Worm (Caenorhabditis elegans) whole organism, young adult: ENCODE results near the gene srbc-17.

Source experiments
- B0035.1 ChIP-seq: sonication (generic microtip); optimal IDR thresholded peaks from 2 replicates; lab custom pipeline; 2016; ENCODE audit warnings: missing genetic modification characterization, mild to moderate bottlenecking, missing compliant biosample characterization, missing genotype, missing genetic modification reagents
- B0336.3 ChIP-seq: fragments of 200-800 bp; sonication (Bioruptor generic); IDR thresholded peaks from 2 replicates; pipeline ENCODE4 v1.3.6; 2022; ENCODE audit warnings: missing genetic modification characterization, missing compliant biosample characterization
- C06A6.2 ChIP-seq: fragments of 200-800 bp; sonication (Bioruptor generic); conservative IDR thresholded peaks from 2 replicates; pipeline ENCODE4 v1.3.6; 2022; ENCODE audit warnings: missing genetic modification characterization, missing compliant biosample characterization
- F23B12.7 ChIP-seq: sonication (generic microtip); optimal IDR thresholded peaks from 2 replicates; lab custom pipeline; 2017; ENCODE audit warnings: missing genetic modification characterization, mild to moderate bottlenecking, missing compliant biosample characterization, antibody characterized with exemption, moderate library complexity; ENCODE audit not compliant: insufficient read depth
- F37B4.10 ChIP-seq: fragments of 200-800 bp; sonication (Bioruptor generic); IDR thresholded peaks from 2 replicates; pipeline ENCODE4 v1.3.6; 2022; ENCODE audit warnings: missing genetic modification characterization, missing compliant biosample characterization
- F39B2.1 ChIP-seq: fragments of 200-800 bp; sonication (Bioruptor generic); IDR thresholded peaks from 2 replicates; pipeline ENCODE4 v1.3.6; 2022; ENCODE audit warnings: missing genetic modification reagents, missing genetic modification characterization, missing compliant biosample characterization
- F57C9.4 ChIP-seq: sonication (generic microtip); optimal IDR thresholded peaks from 2 replicates; lab custom pipeline; 2017; ENCODE audit warnings: mild to moderate bottlenecking, missing genetic modification characterization, missing compliant biosample characterization
- Y67H2A.10 ChIP-seq: fragments of 200-800 bp; sonication (Bioruptor generic); conservative IDR thresholded peaks from 2 replicates; pipeline ENCODE4 v1.3.6; 2022; ENCODE audit warnings: missing genetic modification reagents, missing genetic modification characterization, missing compliant biosample characterization
- akir-1 ChIP-seq: fragments of 200-800 bp; sonication (Bioruptor generic); optimal IDR thresholded peaks from 2 replicates; lab custom pipeline; 2018; ENCODE audit warnings: mild to moderate bottlenecking, missing genetic modification characterization, moderate library complexity, missing compliant biosample characterization
- ama-1 ChIP-seq, 3 experiments: fragments of 150-350 bp in 1 of 3; sonication (generic microtip) in 2 of 3; optimal IDR thresholded peaks; 2 replicates each; lab custom pipeline; 2014 to 2018; ENCODE audit warnings: missing biosample characterization in 2 of 3, missing genetic modification characterization in 2 of 3, missing genetic modification reagents in 2 of 3
- aptf-3 ChIP-seq: fragments of 200-800 bp; sonication (Bioruptor generic); IDR thresholded peaks from 2 replicates; pipeline ENCODE4 v1.3.6; 2022; ENCODE audit warnings: missing genetic modification characterization, missing compliant biosample characterization
- attf-5 ChIP-seq: fragments of 200-800 bp; sonication (Bioruptor generic); optimal IDR thresholded peaks from 2 replicates; lab custom pipeline; 2018; ENCODE audit warnings: mild to moderate bottlenecking, missing genetic modification characterization, missing compliant biosample characterization
- attf-6 ChIP-seq: fragments of 200-800 bp; sonication (Bioruptor generic); IDR thresholded peaks from 2 replicates; pipeline ENCODE4 v1.3.6; 2022; ENCODE audit warnings: missing genetic modification reagents, missing genetic modification characterization, missing compliant biosample characterization
- cebp-1 ChIP-seq, 2 experiments: fragments of 200-800 bp in 1 of 2; sonication (Bioruptor generic) in 1 of 2; sonication (generic microtip) in 1 of 2; IDR thresholded peaks in 1 of 2; optimal IDR thresholded peaks in 1 of 2; 2 replicates each; pipeline versions ENCODE4 v1.3.6 to Lab custom; 2017 to 2022; ENCODE audit warnings: missing compliant biosample characterization in 2 of 2, missing genetic modification characterization in 2 of 2, mild to moderate bottlenecking in 1 of 2, missing genetic modification reagents in 1 of 2, moderate library complexity in 1 of 2
- ceh-100 ChIP-seq: fragments of 200-800 bp; sonication (Bioruptor generic); IDR thresholded peaks from 2 replicates; pipeline ENCODE4 v1.3.6; 2022; ENCODE audit warnings: missing genetic modification reagents, missing genetic modification characterization, missing compliant biosample characterization
- ceh-27 ChIP-seq: fragments of 200-800 bp; sonication (Bioruptor generic); optimal IDR thresholded peaks from 2 replicates; lab custom pipeline; 2018; ENCODE audit warnings: mild to moderate bottlenecking, missing genetic modification characterization, moderate library complexity, missing compliant biosample characterization
- ceh-91 ChIP-seq: fragments of 200-800 bp; sonication (Bioruptor generic); IDR thresholded peaks from 2 replicates; pipeline ENCODE4 v1.3.6; 2022; ENCODE audit warnings: missing genetic modification reagents, missing genetic modification characterization, missing compliant biosample characterization
- dox-1 ChIP-seq: fragments of 200-800 bp; sonication (Bioruptor generic); IDR thresholded peaks from 2 replicates; pipeline ENCODE4 v1.3.6; 2022; ENCODE audit warnings: missing genetic modification reagents, missing genetic modification characterization, missing compliant biosample characterization
- egl-44 ChIP-seq: fragments of 200-800 bp; sonication (Bioruptor generic); IDR thresholded peaks from 2 replicates; pipeline ENCODE4 v1.3.6; 2022; ENCODE audit warnings: missing genetic modification reagents, missing genetic modification characterization, missing compliant biosample characterization
- ets-4 ChIP-seq: fragments of 200-800 bp; sonication (Bioruptor generic); optimal IDR thresholded peaks from 2 replicates; lab custom pipeline; 2018; ENCODE audit warnings: mild to moderate bottlenecking, missing genetic modification characterization, missing compliant biosample characterization
- hmg-1.2 ChIP-seq: fragments of 200-800 bp; sonication (Bioruptor generic); IDR thresholded peaks from 2 replicates; pipeline ENCODE4 v1.3.6; 2022; ENCODE audit warnings: missing genetic modification reagents, missing genetic modification characterization, missing compliant biosample characterization
- hmg-20 ChIP-seq: fragments of 200-800 bp; sonication (Bioruptor generic); IDR thresholded peaks from 2 replicates; pipeline ENCODE4 v1.3.6; 2022; ENCODE audit warnings: missing genetic modification reagents, missing genetic modification characterization, missing compliant biosample characterization
- let-526 ChIP-seq: fragments of 200-800 bp; sonication (Bioruptor generic); IDR thresholded peaks from 2 replicates; pipeline ENCODE4 v1.3.6; 2022; ENCODE audit warnings: missing genetic modification reagents, missing genetic modification characterization, missing compliant biosample characterization
- lin-40 ChIP-seq: sonication (generic microtip); optimal IDR thresholded peaks from 2 replicates; lab custom pipeline; 2016; ENCODE audit warnings: missing genetic modification characterization, mild to moderate bottlenecking, missing compliant biosample characterization, missing genotype, missing genetic modification reagents
- lir-1 ChIP-seq: fragments of 200-800 bp; sonication (Bioruptor generic); conservative IDR thresholded peaks from 2 replicates; pipeline ENCODE4 v1.3.6; 2022; ENCODE audit warnings: missing genetic modification reagents, missing genetic modification characterization, missing compliant biosample characterization
- nhr-179 ChIP-seq: sonication (generic microtip); optimal IDR thresholded peaks from 2 replicates; lab custom pipeline; 2016; ENCODE audit warnings: mild to moderate bottlenecking, missing genetic modification characterization, missing compliant biosample characterization
- nhr-80 ChIP-seq: sonication (generic microtip); optimal IDR thresholded peaks from 2 replicates; lab custom pipeline; 2016; ENCODE audit warnings: missing genetic modification characterization, missing compliant biosample characterization
- nhr-90 ChIP-seq: sonication (generic microtip); optimal IDR thresholded peaks from 2 replicates; lab custom pipeline; 2016; ENCODE audit warnings: missing genotype, mild to moderate bottlenecking, missing genetic modification characterization, missing compliant biosample characterization
- pha-4 ChIP-seq: fragments of 150-350 bp; sonication (generic microtip); optimal IDR thresholded peaks from 2 replicates; lab custom pipeline; 2014; ENCODE audit warnings: missing biosample characterization, missing genetic modification reagents, missing genetic modification characterization
- rec-8 ChIP-seq, 2 experiments: sonication (generic microtip); optimal IDR thresholded peaks; 2 replicates each; lab custom pipeline; 2016; ENCODE audit warnings: mild to moderate bottlenecking in 2 of 2, missing genetic modification characterization in 2 of 2, missing genetic modification reagents in 2 of 2, missing genotype in 2 of 2, missing biosample characterization in 1 of 2, missing compliant biosample characterization in 1 of 2, moderate library complexity in 1 of 2
- sea-2 ChIP-seq: fragments of 200-800 bp; sonication (Bioruptor generic); IDR thresholded peaks from 2 replicates; pipeline ENCODE4 v1.3.6; 2022; ENCODE audit warnings: missing genetic modification characterization, missing compliant biosample characterization
- snpc-3.4 ChIP-seq: sonication (generic microtip); optimal IDR thresholded peaks from 2 replicates; lab custom pipeline; 2017; ENCODE audit warnings: missing genetic modification characterization, mild to moderate bottlenecking, missing compliant biosample characterization, antibody characterized with exemption, moderate library complexity, missing genotype, missing genetic modification reagents
- somi-1 ChIP-seq: fragments of 200-800 bp; sonication (Bioruptor generic); optimal IDR thresholded peaks from 2 replicates; lab custom pipeline; 2018; ENCODE audit warnings: mild to moderate bottlenecking, missing genetic modification characterization, missing compliant biosample characterization
- ztf-28 ChIP-seq: fragments of 200-800 bp; sonication (Bioruptor generic); IDR thresholded peaks from 2 replicates; pipeline ENCODE4 v1.3.6; 2022; ENCODE audit warnings: missing genetic modification reagents, missing genetic modification characterization, missing compliant biosample characterization

Gene srbc-17

ce11 chrV:2215352-2215751, 37.8 kb downstream of the srbc-17 start, which contains the start of gene nstp-8:
Gene nstp-8, plus strand, starts transcription at chrV:2215652.
- TF ChIP-seq C06A6.2 (GFP tag; lab: Robert Waterston, UW) (no peak), let-526 (no peak), ztf-28 (GFP tag; lab: Robert Waterston, UW) (no peak), lir-1 (GFP tag; lab: Robert Waterston, UW) (no peak), Y67H2A.10 (GFP tag; lab: Robert Waterston, UW) (no peak), pha-4 (tag; lab: Kevin White, UChicago) (no peak), ceh-91 (GFP tag; lab: Robert Waterston, UW) (no peak), cebp-1 (GFP tag; IDR thresholded peaks at IDR 0.05; lab: Robert Waterston, UW) (no peak), cebp-1 (tag; optimal IDR thresholded peaks at IDR 0.05; lab: Kevin White, UChicago) (no peak), F57C9.4 (tag; lab: Kevin White, UChicago) (no peak), akir-1 (GFP tag; lab: Kevin White, UChicago) (no peak), attf-6 (GFP tag; lab: Robert Waterston, UW) (no peak), B0035.1 (tag; lab: Kevin White, UChicago) (no peak), F23B12.7 (no peak)

- TF ChIP-seq nhr-90 (tag; lab: Kevin White, UChicago) (no peak), B0336.3 (no peak)
Observed at ce11 chrV:2216927-2217326, 39.4 kb downstream of the srbc-17 start.

- TF ChIP-seq cebp-1 (GFP tag; IDR thresholded peaks at IDR 0.05; lab: Robert Waterston, UW): peak; percentile 94
- TF ChIP-seq cebp-1 (tag; optimal IDR thresholded peaks at IDR 0.05; lab: Kevin White, UChicago): peak; percentile 98
- TF ChIP-seq F37B4.10 (GFP tag; lab: Robert Waterston, UW): no peak
- TF ChIP-seq ceh-27: peak; percentile 17
- peak; percentile 23; the same call in 1 of the 2 replicates for TF ChIP-seq hmg-1.2 (GFP tag; lab: Robert Waterston, UW)
- TF ChIP-seq hmg-20 (GFP tag; lab: Robert Waterston, UW): no peak
- no peak for TF ChIP-seq nhr-179 (tag; lab: Kevin White, UChicago)
- TF ChIP-seq nhr-80 (tag; lab: Kevin White, UChicago): peak; percentile 68
- no peak for TF ChIP-seq F57C9.4 (tag; lab: Kevin White, UChicago)
- peak; percentile 91 for TF ChIP-seq attf-5
Observed at ce11 chrV:2218803-2219202, 41.3 kb downstream of the srbc-17 start, which contains the start of gene nhr-56. Gene nhr-56, plus strand, starts transcription at chrV:2219004.

- TF ChIP-seq F39B2.1: no peak
- no peak for TF ChIP-seq rec-8 (tag; optimal IDR thresholded peaks at IDR 0.05; lab: Kevin White, UChicago)
- TF ChIP-seq ceh-100 (GFP tag; lab: Robert Waterston, UW): no peak
- no peak for TF ChIP-seq somi-1 (GFP tag; lab: Kevin White, UChicago)
- no peak for TF ChIP-seq lin-40 (tag; lab: Kevin White, UChicago)
- TF ChIP-seq ets-4 (GFP tag; lab: Kevin White, UChicago): no peak
- TF ChIP-seq ama-1 (optimal IDR thresholded peaks at IDR 0.05; lab: Kevin White, UChicago): no peak
- no peak for TF ChIP-seq ama-1 (GFP tag; optimal IDR thresholded peaks at IDR 0.05; lab: Kevin White, UChicago)
- TF ChIP-seq aptf-3: no peak
- no peak for TF ChIP-seq nhr-179 (tag; lab: Kevin White, UChicago)
- TF ChIP-seq egl-44 (GFP tag; lab: Robert Waterston, UW): no peak
- TF ChIP-seq sea-2: no peak
- TF ChIP-seq let-526: no peak
- no peak for TF ChIP-seq snpc-3.4 (tag; lab: Kevin White, UChicago)
- no peak for TF ChIP-seq dox-1 (GFP tag; lab: Robert Waterston, UW)
Observed at ce11 chrV:2221764-2222163, 44.2 kb downstream of the srbc-17 start, which contains the start of gene nhr-128. Gene nhr-128, plus strand, starts transcription at chrV:2222064.
